Worm (Caenorhabditis elegans) whole organism, L1 larva: ENCODE results near the gene gtf-2H2C.
A peak's percentile ranks its signal among the peaks of the same experiment; 100 is the strongest.

Experiments used
- elt-2 ChIP-seq: sonication (generic microtip); optimal IDR thresholded peaks from 2 replicates; lab custom pipeline; 2016; ENCODE audit warnings: missing genetic modification characterization, mild to moderate bottlenecking, inconsistent platforms, missing compliant biosample characterization, missing genetic modification reagents
- nhr-71 ChIP-seq: sonication (generic microtip); optimal IDR thresholded peaks from 2 replicates; lab custom pipeline; 2016; ENCODE audit warnings: mild to moderate bottlenecking, missing genetic modification characterization, moderate library complexity, missing compliant biosample characterization
- sox-4 ChIP-seq: sonication (generic microtip); optimal IDR thresholded peaks from 2 replicates; lab custom pipeline; 2016; ENCODE audit warnings: missing genetic modification characterization, missing compliant biosample characterization
- unc-130 ChIP-seq: fragments of 150-350 bp; optimal IDR thresholded peaks from 2 replicates; lab custom pipeline; 2017; ENCODE audit warnings: missing biosample characterization, missing genetic modification characterization, inconsistent platforms

ce11 chrIII:10094538-10094937 lies 4.0 kb upstream of the gtf-2H2C start:
- TF ChIP-seq nhr-71 (tag; lab: Kevin White, UChicago) (peak; percentile 36), sox-4 (tag; lab: Kevin White, UChicago) (no peak), unc-130 (no peak), elt-2 (tag; lab: Kevin White, UChicago) (no peak)
